Worm (Caenorhabditis elegans) whole organism, mixed stage, embryonic: ENCODE data around the gene ift-81.

ENCODE experiments used
- M03D4.4 ChIP-seq: sonication (generic microtip); optimal IDR thresholded peaks from 2 replicates; lab custom pipeline; 2017; ENCODE audit warnings: mild to moderate bottlenecking, missing genetic modification characterization, missing compliant biosample characterization
- bed-3 ChIP-seq: fragments of 200-800 bp; sonication (Bioruptor generic); optimal IDR thresholded peaks from 3 replicates; lab custom pipeline; 2018; ENCODE audit warnings: mild to moderate bottlenecking, missing genetic modification characterization, moderate library complexity, missing compliant biosample characterization
- blmp-1 ChIP-seq: fragments of 150-350 bp; optimal IDR thresholded peaks from 2 replicates; lab custom pipeline; 2014; ENCODE audit warnings: missing biosample characterization, missing genetic modification characterization
- ceh-39 ChIP-seq: fragments of 150-350 bp; optimal IDR thresholded peaks from 2 replicates; lab custom pipeline; 2014; ENCODE audit warnings: missing biosample characterization, missing genetic modification characterization
- ceh-43 ChIP-seq: fragments of 200-800 bp; sonication (Bioruptor generic); optimal IDR thresholded peaks from 2 replicates; lab custom pipeline; 2018; ENCODE audit warnings: mild to moderate bottlenecking, missing genetic modification characterization, moderate library complexity, missing compliant biosample characterization
- ceh-83 ChIP-seq: fragments of 200-800 bp; sonication (Bioruptor generic); optimal IDR thresholded peaks from 2 replicates; lab custom pipeline; 2018; ENCODE audit warnings: mild to moderate bottlenecking, missing genetic modification characterization, missing compliant biosample characterization
- ces-1 ChIP-seq: fragments of 150-350 bp; optimal IDR thresholded peaks from 2 replicates; lab custom pipeline; 2014; ENCODE audit warnings: missing biosample characterization, missing genetic modification reagents, missing genetic modification characterization
- cnd-1 ChIP-seq: fragments of 200-800 bp; sonication (Bioruptor generic); optimal IDR thresholded peaks from 2 replicates; lab custom pipeline; 2018; ENCODE audit warnings: mild to moderate bottlenecking, missing genetic modification characterization, missing compliant biosample characterization
- drap-1 ChIP-seq: fragments of 200-800 bp; sonication (Bioruptor generic); optimal IDR thresholded peaks from 3 replicates; lab custom pipeline; 2018; ENCODE audit warnings: mild to moderate bottlenecking, missing genetic modification characterization, missing compliant biosample characterization
- elt-1 ChIP-seq: sonication (generic microtip); optimal IDR thresholded peaks from 2 replicates; lab custom pipeline; 2017; ENCODE audit warnings: missing genetic modification characterization, mild to moderate bottlenecking, missing compliant biosample characterization, antibody characterized with exemption, moderate library complexity, borderline replicate concordance; ENCODE audit not compliant: insufficient read depth
- elt-3 ChIP-seq: fragments of 150-350 bp; optimal IDR thresholded peaks from 2 replicates; lab custom pipeline; 2014; ENCODE audit warnings: missing biosample characterization, missing genetic modification characterization
- flh-1 ChIP-seq: fragments of 200-800 bp; sonication (Bioruptor generic); optimal IDR thresholded peaks from 2 replicates; lab custom pipeline; 2018; ENCODE audit warnings: mild to moderate bottlenecking, missing genetic modification characterization, moderate library complexity, missing compliant biosample characterization
- ham-2 ChIP-seq: fragments of 200-800 bp; sonication (Bioruptor generic); optimal IDR thresholded peaks from 2 replicates; lab custom pipeline; 2018; ENCODE audit warnings: mild to moderate bottlenecking, missing genetic modification characterization, missing compliant biosample characterization
- hlh-1 ChIP-seq: fragments of 150-350 bp; optimal IDR thresholded peaks from 2 replicates; lab custom pipeline; 2014; ENCODE audit warnings: missing biosample characterization, missing genetic modification reagents, missing genetic modification characterization
- lin-13 ChIP-seq: fragments of 150-350 bp; optimal IDR thresholded peaks from 2 replicates; lab custom pipeline; 2014; ENCODE audit warnings: missing biosample characterization, missing genetic modification characterization
- lsy-2 ChIP-seq: fragments of 150-350 bp; optimal IDR thresholded peaks from 2 replicates; lab custom pipeline; 2014; ENCODE audit warnings: missing biosample characterization, missing genetic modification characterization
- mab-5 ChIP-seq: fragments of 150-350 bp; optimal IDR thresholded peaks from 2 replicates; lab custom pipeline; 2014; ENCODE audit warnings: missing biosample characterization, missing genetic modification characterization
- mep-1 ChIP-seq: fragments of 150-350 bp; optimal IDR thresholded peaks from 2 replicates; lab custom pipeline; 2017; ENCODE audit warnings: missing biosample characterization, missing genetic modification reagents, missing genetic modification characterization, inconsistent platforms
- mls-2 ChIP-seq: sonication (generic microtip); optimal IDR thresholded peaks from 2 replicates; lab custom pipeline; 2016; ENCODE audit warnings: mild to moderate bottlenecking, missing genetic modification characterization, moderate library complexity, missing compliant biosample characterization
- nhr-12 ChIP-seq: fragments of 150-350 bp; optimal IDR thresholded peaks from 2 replicates; lab custom pipeline; 2014; ENCODE audit warnings: missing biosample characterization, missing genetic modification characterization
- nhr-2 ChIP-seq: fragments of 150-350 bp; optimal IDR thresholded peaks from 2 replicates; lab custom pipeline; 2014; ENCODE audit warnings: missing biosample characterization, missing genetic modification characterization
- nhr-237 ChIP-seq: fragments of 150-350 bp; optimal IDR thresholded peaks from 2 replicates; lab custom pipeline; 2014; ENCODE audit warnings: missing biosample characterization, missing genetic modification characterization
- nhr-28 ChIP-seq: fragments of 150-350 bp; optimal IDR thresholded peaks from 2 replicates; lab custom pipeline; 2014; ENCODE audit warnings: missing biosample characterization, missing genetic modification characterization
- nhr-76 ChIP-seq: sonication (generic microtip); optimal IDR thresholded peaks from 2 replicates; lab custom pipeline; 2017; ENCODE audit warnings: missing biosample characterization, missing genetic modification characterization
- pha-4 ChIP-seq: fragments of 150-350 bp; optimal IDR thresholded peaks from 2 replicates; lab custom pipeline; 2018; ENCODE audit warnings: missing biosample characterization, missing genetic modification reagents, missing genetic modification characterization
- sem-2 ChIP-seq: fragments of 200-800 bp; sonication (Bioruptor generic); optimal IDR thresholded peaks from 2 replicates; lab custom pipeline; 2018; ENCODE audit warnings: mild to moderate bottlenecking, missing genetic modification characterization, missing compliant biosample characterization
- snpc-4 ChIP-seq: fragments of 150-350 bp; optimal IDR thresholded peaks from 2 replicates; lab custom pipeline; 2014; ENCODE audit warnings: missing biosample characterization, missing genetic modification characterization
- sptf-1 ChIP-seq: sonication (generic microtip); optimal IDR thresholded peaks from 2 replicates; lab custom pipeline; 2017; ENCODE audit warnings: mild to moderate bottlenecking, missing genetic modification characterization, moderate library complexity, missing compliant biosample characterization
- tbx-8 ChIP-seq: fragments of 200-800 bp; sonication (Bioruptor generic); optimal IDR thresholded peaks from 2 replicates; lab custom pipeline; 2018; ENCODE audit warnings: mild to moderate bottlenecking, missing genetic modification characterization, moderate library complexity, missing compliant biosample characterization
- unc-120 ChIP-seq: sonication (generic microtip); optimal IDR thresholded peaks from 2 replicates; lab custom pipeline; 2017; ENCODE audit warnings: missing genetic modification characterization, missing compliant biosample characterization; ENCODE audit not compliant: poor library complexity, severe bottlenecking
- unc-62 ChIP-seq: fragments of 150-350 bp; optimal IDR thresholded peaks from 2 replicates; lab custom pipeline; 2014; ENCODE audit warnings: missing biosample characterization, missing genetic modification reagents, missing genetic modification characterization
- zip-8 ChIP-seq: fragments of 150-350 bp; optimal IDR thresholded peaks from 2 replicates; lab custom pipeline; 2014; ENCODE audit warnings: missing biosample characterization, missing genetic modification characterization
- ztf-11 ChIP-seq: fragments of 150-350 bp; optimal IDR thresholded peaks from 2 replicates; lab custom pipeline; 2014; ENCODE audit warnings: missing biosample characterization, missing genetic modification characterization

Gene ift-81

DNA sequence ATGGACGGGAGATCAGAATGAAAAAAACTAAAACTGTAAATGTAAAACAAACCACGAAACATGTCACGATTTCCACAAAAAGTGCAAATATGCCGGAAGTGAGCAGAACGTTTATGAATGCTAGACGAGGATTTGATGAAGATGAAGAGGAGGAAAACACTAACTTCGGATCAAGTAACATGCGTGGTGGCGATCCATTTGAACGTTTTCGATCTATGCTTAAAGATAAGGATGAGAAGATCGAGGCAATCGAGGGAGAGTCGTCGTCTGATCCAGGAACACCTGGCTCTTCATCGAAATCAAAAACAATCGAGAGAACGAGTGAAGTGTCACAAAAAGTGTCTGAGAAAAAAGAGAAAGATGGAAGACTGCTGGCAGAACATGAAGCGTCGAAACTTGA is 33.0 kb upstream of the ift-81 start:
- no peak for TF ChIP-seq ztf-11
- TF ChIP-seq ceh-43 (GFP tag; lab: Kevin White, UChicago), result no peak
- no peak for TF ChIP-seq nhr-237 (tag; lab: Kevin White, UChicago)
- TF ChIP-seq ceh-83 (GFP tag; lab: Kevin White, UChicago), result no peak
- TF ChIP-seq cnd-1 (tag; lab: Kevin White, UChicago), result no peak
- no peak for TF ChIP-seq bed-3
- TF ChIP-seq lsy-2 (tag; lab: Kevin White, UChicago), result no peak
- TF ChIP-seq, all 35 proteins: peak for 0

ce11 chrX:5268062-5268461 is 30.3 kb upstream of the ift-81 start:
- TF ChIP-seq blmp-1 (tag; lab: Kevin White, UChicago) (no peak), ceh-39 (no peak), tbx-8 (GFP tag; lab: Kevin White, UChicago) (no peak), pha-4 (tag; lab: Kevin White, UChicago) (no peak), ces-1 (GFP tag; lab: Kevin White, UChicago) (no peak), unc-62 (GFP tag; lab: Kevin White, UChicago) (no peak), mep-1 (tag; lab: Kevin White, UChicago) (no peak), snpc-4 (tag; lab: Kevin White, UChicago) (no peak), nhr-2 (tag; lab: Kevin White, UChicago) (no peak), M03D4.4 (tag; lab: Kevin White, UChicago) (no peak), mab-5 (tag; lab: Kevin White, UChicago) (no peak), lsy-2 (tag; lab: Kevin White, UChicago) (no peak), ceh-43 (GFP tag; lab: Kevin White, UChicago) (no peak), elt-3 (tag; lab: Kevin White, UChicago) (no peak), zip-8 (tag; lab: Kevin White, UChicago) (no peak)

ce11 chrX:5269359-5269758 is 29.0 kb upstream of the ift-81 start:
- TF ChIP-seq unc-120 (tag; lab: Kevin White, UChicago) (no peak), bed-3 (no peak), nhr-2 (tag; lab: Kevin White, UChicago) (no peak), nhr-28 (tag; lab: Kevin White, UChicago) (no peak), elt-3 (tag; lab: Kevin White, UChicago) (no peak), zip-8 (tag; lab: Kevin White, UChicago) (no peak), sem-2 (GFP tag; lab: Kevin White, UChicago) (no peak)

- TF ChIP-seq sem-2 (GFP tag; lab: Kevin White, UChicago), result no peak
- peak; percentile 38 for TF ChIP-seq nhr-2 (tag; lab: Kevin White, UChicago)
- no peak for TF ChIP-seq unc-120 (tag; lab: Kevin White, UChicago)
- no peak for TF ChIP-seq nhr-12 (tag; lab: Kevin White, UChicago)
- peak; percentile 40 for TF ChIP-seq ces-1 (GFP tag; lab: Kevin White, UChicago)
- peak; percentile 43 for TF ChIP-seq cnd-1 (tag; lab: Kevin White, UChicago)
- TF ChIP-seq elt-3 (tag; lab: Kevin White, UChicago), result no peak
- peak; percentile 10 for TF ChIP-seq drap-1 (GFP tag; lab: Kevin White, UChicago)
- peak; percentile 85 for TF ChIP-seq pha-4 (tag; lab: Kevin White, UChicago)
- no peak for TF ChIP-seq bed-3
- TF ChIP-seq lin-13 (tag; lab: Kevin White, UChicago), result peak; percentile 65
- TF ChIP-seq unc-62 (GFP tag; lab: Kevin White, UChicago), result peak; percentile 33
- TF ChIP-seq mab-5 (tag; lab: Kevin White, UChicago), result no peak
- peak; percentile 59 for TF ChIP-seq nhr-237 (tag; lab: Kevin White, UChicago)
- peak; percentile 40 for TF ChIP-seq hlh-1
- TF ChIP-seq sptf-1, result peak; percentile 77
- TF ChIP-seq ceh-39, result peak; percentile 43
- TF ChIP-seq nhr-28 (tag; lab: Kevin White, UChicago), result no peak
- TF ChIP-seq blmp-1 (tag; lab: Kevin White, UChicago), result no peak
- no peak for TF ChIP-seq flh-1 (GFP tag; lab: Kevin White, UChicago)
- no peak for TF ChIP-seq ceh-83 (GFP tag; lab: Kevin White, UChicago)
- TF ChIP-seq snpc-4 (tag; lab: Kevin White, UChicago), result no peak
- TF ChIP-seq ztf-11, result peak; percentile 75
- TF ChIP-seq elt-1, result no peak
- TF ChIP-seq tbx-8 (GFP tag; lab: Kevin White, UChicago), result no peak
- peak; percentile 60 for TF ChIP-seq lsy-2 (tag; lab: Kevin White, UChicago)
- peak; percentile 12 for TF ChIP-seq M03D4.4 (tag; lab: Kevin White, UChicago)
- TF ChIP-seq ceh-43 (GFP tag; lab: Kevin White, UChicago), result no peak
- TF ChIP-seq mep-1 (tag; lab: Kevin White, UChicago), result peak; percentile 84
- no peak for TF ChIP-seq nhr-76 (tag; lab: Kevin White, UChicago)
- TF ChIP-seq ham-2 (GFP tag; lab: Kevin White, UChicago), result peak; percentile 60
- peak; percentile 76 for TF ChIP-seq mls-2 (tag; lab: Kevin White, UChicago)
- TF ChIP-seq zip-8 (tag; lab: Kevin White, UChicago), result no peak
Measured at ce11 chrX:5275209-5275608, 23.2 kb upstream of the ift-81 start, which contains the start of gene hst-6. TSS of gene hst-6 (plus strand) at chrX:5275561.
